Worm (Caenorhabditis elegans) whole organism, L4 larva: ENCODE results near the gene flp-27.

ENCODE experiments used
- F44E2.7 ChIP-seq: fragments of 200-800 bp; sonication (Bioruptor generic); IDR thresholded peaks from 2 replicates; pipeline ENCODE4 v2.1.2; 2022; ENCODE audit warnings: missing genetic modification characterization, missing compliant biosample characterization
- arid-1 ChIP-seq: fragments of 200-800 bp; sonication (Bioruptor generic); conservative IDR thresholded peaks from 2 replicates; pipeline ENCODE4 v1.3.6; 2022; ENCODE audit warnings: missing genetic modification reagents, missing genetic modification characterization, missing compliant biosample characterization
- dve-1 ChIP-seq: sonication (generic microtip); optimal IDR thresholded peaks from 2 replicates; lab custom pipeline; 2017; ENCODE audit warnings: antibody characterized with exemption, mild to moderate bottlenecking, missing genetic modification characterization, missing compliant biosample characterization; ENCODE audit not compliant: insufficient read depth
- egl-27 ChIP-seq: sonication (generic microtip); optimal IDR thresholded peaks from 3 replicates; lab custom pipeline; 2017; ENCODE audit warnings: missing biosample characterization, missing genetic modification reagents, missing genetic modification characterization
- lsy-2 ChIP-seq, 2 experiments: fragments of 150-350 bp in 1 of 2; sonication (generic microtip) in 1 of 2; optimal IDR thresholded peaks; 2 replicates each; lab custom pipeline; 2014 to 2017; ENCODE audit warnings: missing biosample characterization in 2 of 2, missing genetic modification characterization in 2 of 2
- madf-9 ChIP-seq: fragments of 200-800 bp; sonication (Bioruptor generic); conservative IDR thresholded peaks from 2 replicates; pipeline ENCODE4 v1.3.6; 2022; ENCODE audit warnings: missing genetic modification reagents, missing genetic modification characterization, missing compliant biosample characterization
- mxl-2 ChIP-seq: fragments of 200-800 bp; sonication (Bioruptor generic); conservative IDR thresholded peaks from 2 replicates; pipeline ENCODE4 v1.3.6; 2022; ENCODE audit warnings: missing genetic modification reagents, missing genetic modification characterization, missing compliant biosample characterization
- nhr-11 ChIP-seq: fragments of 150-350 bp; optimal IDR thresholded peaks from 2 replicates; lab custom pipeline; 2014; ENCODE audit warnings: missing biosample characterization, missing genetic modification characterization
- nhr-76 ChIP-seq: fragments of 150-350 bp; optimal IDR thresholded peaks from 2 replicates; lab custom pipeline; 2014; ENCODE audit warnings: missing biosample characterization, missing genetic modification characterization
- snpc-4 ChIP-seq: fragments of 150-350 bp; optimal IDR thresholded peaks from 2 replicates; lab custom pipeline; 2014; ENCODE audit warnings: missing biosample characterization, missing genetic modification characterization
- ztf-11 ChIP-seq: fragments of 150-350 bp; optimal IDR thresholded peaks from 2 replicates; lab custom pipeline; 2014; ENCODE audit warnings: missing biosample characterization, missing genetic modification characterization

DNA sequence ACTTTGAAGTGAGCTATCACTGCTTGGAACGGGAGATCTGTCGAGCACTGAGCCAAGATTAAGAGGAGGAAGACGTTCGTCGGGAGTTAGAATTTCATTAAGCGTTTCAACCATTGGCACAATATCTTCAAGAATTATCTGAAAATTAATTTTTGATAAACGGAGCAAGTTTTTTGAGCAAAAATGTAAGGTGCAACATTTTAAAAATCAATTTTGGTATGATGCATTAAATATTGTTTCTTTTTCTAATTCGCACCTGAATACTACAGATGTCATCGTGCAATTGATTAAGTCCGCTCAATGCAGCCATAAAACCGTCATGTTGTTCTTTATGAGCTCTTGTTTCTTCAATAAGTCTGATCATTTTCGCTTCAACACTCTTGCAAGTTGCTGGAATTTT lies 32.5 kb upstream of the flp-27 start, which contains the start of gene ddl-1:
- TF ChIP-seq ztf-11 (no peak), nhr-11 (tag; lab: Kevin White, UChicago) (no peak), F44E2.7 (GFP tag; lab: Robert Waterston, UW) (no peak), nhr-76 (tag; lab: Kevin White, UChicago) (no peak), mxl-2 (GFP tag; lab: Robert Waterston, UW) (no peak), madf-9 (GFP tag; lab: Robert Waterston, UW) (no peak), arid-1 (no peak), dve-1 (tag; lab: Kevin White, UChicago) (no peak), lsy-2 (tag; optimal IDR thresholded peaks at IDR 0.05; lab: Kevin White, UChicago) (no peak), egl-27 (tag; lab: Kevin White, UChicago) (no peak), snpc-4 (tag; lab: Kevin White, UChicago) (no peak)
